Fruit fly (Drosophila melanogaster) whole organism, wandering third instar larva: ENCODE measurements around the gene MBD-R2.
A peak's percentile ranks its signal among the peaks of the same experiment; 100 is the strongest.

Experiments
- Abd-B ChIP-seq: fragments of >200 bp; optimal IDR thresholded peaks from 2 replicates; lab custom pipeline; 2017; ENCODE audit warnings: missing biosample characterization, missing genetic modification characterization
- CG9705 ChIP-seq: fragments of 200-800 bp; sonication (Bioruptor generic); optimal IDR thresholded peaks from 2 replicates; lab custom pipeline; 2018; ENCODE audit warnings: missing biosample characterization, mild to moderate bottlenecking, missing genetic modification characterization
- GATAd ChIP-seq: sonication (Bioruptor generic); optimal IDR thresholded peaks from 2 replicates; lab custom pipeline; 2016; ENCODE audit warnings: missing biosample characterization, missing genetic modification characterization
- Hr83 ChIP-seq: fragments of 200-300 bp; sonication (Bioruptor generic); optimal IDR thresholded peaks from 2 replicates; lab custom pipeline; 2016; ENCODE audit warnings: missing biosample characterization, mild to moderate bottlenecking, missing genetic modification characterization, moderate library complexity; ENCODE audit not compliant: poor library complexity, severe bottlenecking
- Jra ChIP-seq: sonication (Bioruptor generic); optimal IDR thresholded peaks from 2 replicates; lab custom pipeline; 2016; ENCODE audit warnings: missing biosample characterization, missing genetic modification characterization
- Rel ChIP-seq, 2 experiments: fragments of 200-800 bp; sonication (Bioruptor generic) in 1 of 2; optimal IDR thresholded peaks; 2 replicates in 1 of 2; 3 replicates in 1 of 2; lab custom pipeline; 2016 to 2019; ENCODE audit warnings: mild to moderate bottlenecking in 2 of 2, missing biosample characterization in 2 of 2, missing genetic modification characterization in 2 of 2, moderate library complexity in 1 of 2
- dl ChIP-seq, 2 experiments: fragments of 175-275, 200-275 bp in 1 of 2; fragments of 200-275 bp in 1 of 2; sonication (Bioruptor generic); optimal IDR thresholded peaks; lab custom pipeline; 2018; ENCODE audit warnings: mild to moderate bottlenecking in 2 of 2, missing biosample characterization in 2 of 2, missing genetic modification characterization in 2 of 2, moderate library complexity in 2 of 2; ENCODE audit not compliant: partially characterized antibody in 2 of 2, insufficient read depth in 1 of 2
- dmrt93B ChIP-seq: fragments of 200-800 bp; sonication (Bioruptor generic); optimal IDR thresholded peaks from 2 replicates; lab custom pipeline; 2018; ENCODE audit warnings: missing biosample characterization, mild to moderate bottlenecking, missing genetic modification characterization
- dsf ChIP-seq: sonication (Bioruptor generic); optimal IDR thresholded peaks from 2 replicates; lab custom pipeline; 2016; ENCODE audit warnings: missing biosample characterization, missing genetic modification characterization, borderline replicate concordance
- ey ChIP-seq: fragments of 200-800 bp; sonication (Bioruptor generic); optimal IDR thresholded peaks from 2 replicates; lab custom pipeline; 2016; ENCODE audit warnings: missing biosample characterization, missing genetic modification characterization
- foxo ChIP-seq, 2 experiments: fragments of 200-800 bp; sonication (Bioruptor generic); optimal IDR thresholded peaks; 2 replicates in 1 of 2; 3 replicates in 1 of 2; lab custom pipeline; 2016 to 2017; ENCODE audit warnings: missing biosample characterization in 2 of 2, missing genetic modification characterization in 2 of 2
- fru ChIP-seq: fragments of 200-800 bp; sonication (Bioruptor generic); optimal IDR thresholded peaks from 3 replicates; lab custom pipeline; 2016; ENCODE audit warnings: missing biosample characterization, mild to moderate bottlenecking, missing genetic modification characterization
- h ChIP-seq: fragments of 200-800 bp; sonication (Bioruptor generic); optimal IDR thresholded peaks from 3 replicates; lab custom pipeline; 2016; ENCODE audit warnings: missing biosample characterization, mild to moderate bottlenecking, missing genetic modification characterization
- pan ChIP-seq: fragments of >200 bp; optimal IDR thresholded peaks from 2 replicates; lab custom pipeline; 2017
- psq ChIP-seq: fragments of 200-800 bp; sonication (Bioruptor generic); optimal IDR thresholded peaks from 3 replicates; lab custom pipeline; 2017; ENCODE audit warnings: missing biosample characterization, mild to moderate bottlenecking, missing genetic modification characterization, moderate library complexity
- rgr ChIP-seq: fragments of 200-800 bp; sonication (Bioruptor generic); optimal IDR thresholded peaks from 3 replicates; lab custom pipeline; 2016; ENCODE audit warnings: missing biosample characterization, mild to moderate bottlenecking, missing genetic modification characterization
- sage ChIP-seq: fragments of 200-800 bp; sonication (Bioruptor generic); optimal IDR thresholded peaks from 2 replicates; lab custom pipeline; 2016; ENCODE audit warnings: missing biosample characterization, mild to moderate bottlenecking, missing genetic modification characterization
- sv ChIP-seq: fragments of 200-800 bp; sonication (Bioruptor generic); optimal IDR thresholded peaks from 3 replicates; lab custom pipeline; 2016; ENCODE audit warnings: missing biosample characterization, missing genetic modification characterization
- tai ChIP-seq: sonication (Bioruptor generic); optimal IDR thresholded peaks from 2 replicates; lab custom pipeline; 2016; ENCODE audit warnings: missing biosample characterization, missing genetic modification characterization
- usp ChIP-seq: fragments of >200 bp; optimal IDR thresholded peaks from 2 replicates; lab custom pipeline; 2017; ENCODE audit warnings: missing biosample characterization, missing genetic modification characterization

MBD-R2 gene

DNA sequence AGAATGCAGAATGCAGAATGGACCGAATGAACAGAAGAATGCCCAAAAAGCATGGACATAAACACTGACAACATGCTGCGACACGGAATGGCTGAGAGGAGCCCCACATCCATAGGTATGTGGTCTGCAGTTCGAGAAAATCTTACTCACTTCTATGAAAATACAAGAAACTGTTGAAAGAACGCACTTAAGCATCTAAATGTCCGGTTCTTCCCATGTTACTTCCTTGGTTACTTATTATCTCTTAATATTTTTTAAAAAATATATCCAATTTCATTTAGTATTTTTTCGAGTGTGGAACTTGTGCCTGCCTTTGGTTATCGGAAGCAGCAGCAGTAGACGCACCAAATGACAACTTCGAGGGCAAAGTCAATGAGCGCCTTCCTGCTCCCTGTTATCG is 41.8 kb downstream of the MBD-R2 start (continued):
- TF ChIP-seq dl (GFP tag; optimal IDR thresholded peaks at IDR 0.05; lab: Kevin White, UChicago; ENCODE audit: insufficient read depth in 1 of 2, partially characterized antibody in 2 of 2) (no peak), fru (GFP tag; lab: Kevin White, UChicago) (peak; percentile 85), h (GFP tag; lab: Kevin White, UChicago) (peak; percentile 90), foxo (GFP tag; optimal IDR thresholded peaks at IDR 0.05; lab: Kevin White, UChicago) (peak in 1 of 2 experiments; percentile 90), CG9705 (GFP tag; lab: Kevin White, UChicago) (peak; percentile 73)

- TF ChIP-seq GATAd (GFP tag; lab: Kevin White, UChicago) = no peak
- no peak for TF ChIP-seq dmrt93B (GFP tag; lab: Kevin White, UChicago)
- TF ChIP-seq sv (GFP tag; lab: Kevin White, UChicago) = no peak
- no peak for TF ChIP-seq dl (GFP tag; optimal IDR thresholded peaks at IDR 0.05; lab: Kevin White, UChicago; ENCODE audit: insufficient read depth in 1 of 2, partially characterized antibody in 2 of 2)
- no peak for TF ChIP-seq h (GFP tag; lab: Kevin White, UChicago)
- no peak for TF ChIP-seq usp (GFP tag; lab: Kevin White, UChicago)
- TF ChIP-seq Rel (GFP tag; optimal IDR thresholded peaks at IDR 0.05; lab: Kevin White, UChicago) = no peak
- TF ChIP-seq Rel (tag; optimal IDR thresholded peaks at IDR 0.05; lab: Kevin White, UChicago) = no peak
- TF ChIP-seq foxo (GFP tag; optimal IDR thresholded peaks at IDR 0.05; lab: Kevin White, UChicago) = no peak
- TF ChIP-seq tai = no peak
- TF ChIP-seq sage (GFP tag; lab: Kevin White, UChicago) = no peak
- no peak for TF ChIP-seq Jra
- no peak for TF ChIP-seq rgr (GFP tag; lab: Kevin White, UChicago)
- TF ChIP-seq dsf (GFP tag; lab: Kevin White, UChicago) = no peak
Measured at dm6 chr3R:12311053-12311452, 45.0 kb downstream of the MBD-R2 start, which contains the start of gene CG4066. TSS of gene CG4066 (plus strand) at chr3R:12311353.

dm6 chr3R:12307569-12307968 is 48.5 kb downstream of the MBD-R2 start:
- TF ChIP-seq ey (GFP tag; lab: Kevin White, UChicago) = no peak
- TF ChIP-seq GATAd (GFP tag; lab: Kevin White, UChicago) = no peak
- TF ChIP-seq Abd-B (GFP tag; lab: Kevin White, UChicago) = no peak
- no peak for TF ChIP-seq pan (lab: Kevin White, UChicago)
- no peak for TF ChIP-seq usp (GFP tag; lab: Kevin White, UChicago)
- no peak for TF ChIP-seq foxo (GFP tag; optimal IDR thresholded peaks at IDR 0.05; lab: Kevin White, UChicago)

- no peak for TF ChIP-seq foxo (GFP tag; optimal IDR thresholded peaks at IDR 0.05; lab: Kevin White, UChicago)
- TF ChIP-seq psq (GFP tag; lab: Kevin White, UChicago) = no peak
- no peak for TF ChIP-seq h (GFP tag; lab: Kevin White, UChicago)
- TF ChIP-seq dl (GFP tag; optimal IDR thresholded peaks at IDR 0.05; lab: Kevin White, UChicago; ENCODE audit: insufficient read depth in 1 of 2, partially characterized antibody in 2 of 2) = no peak
- TF ChIP-seq Rel (GFP tag; optimal IDR thresholded peaks at IDR 0.05; lab: Kevin White, UChicago) = no peak
- peak; percentile 53 for TF ChIP-seq Rel (tag; optimal IDR thresholded peaks at IDR 0.05; lab: Kevin White, UChicago)
- no peak for TF ChIP-seq CG9705 (GFP tag; lab: Kevin White, UChicago)
- TF ChIP-seq Hr83 (GFP tag; lab: Kevin White, UChicago) = no peak
Measured at dm6 chr3R:12302915-12303314, 53.1 kb downstream of the MBD-R2 start.
